Fruit fly (Drosophila melanogaster) S2 (cell line): ENCODE data around the gene mtSSB.

Source experiments
- CG8478 ChIP-seq: fragments of >200 bp; optimal IDR thresholded peaks from 2 replicates; lab custom pipeline; 2018
- CTCF ChIP-seq, 2 experiments: fragments of >200 bp; optimal IDR thresholded peaks; 2 replicates each; lab custom pipeline; 2018

- TF ChIP-seq CTCF (optimal IDR thresholded peaks at IDR 0.05; lab: Kevin White, UChicago) (no peak), CG8478 (lab: Kevin White, UChicago) (no peak)
These were observed 33.1 kb upstream of the mtSSB start for dm6 chr3R:16238016-16238710.
